2 fruit fly cellular contexts compared by ENCODE assay signal in the genomic region with DNA sequence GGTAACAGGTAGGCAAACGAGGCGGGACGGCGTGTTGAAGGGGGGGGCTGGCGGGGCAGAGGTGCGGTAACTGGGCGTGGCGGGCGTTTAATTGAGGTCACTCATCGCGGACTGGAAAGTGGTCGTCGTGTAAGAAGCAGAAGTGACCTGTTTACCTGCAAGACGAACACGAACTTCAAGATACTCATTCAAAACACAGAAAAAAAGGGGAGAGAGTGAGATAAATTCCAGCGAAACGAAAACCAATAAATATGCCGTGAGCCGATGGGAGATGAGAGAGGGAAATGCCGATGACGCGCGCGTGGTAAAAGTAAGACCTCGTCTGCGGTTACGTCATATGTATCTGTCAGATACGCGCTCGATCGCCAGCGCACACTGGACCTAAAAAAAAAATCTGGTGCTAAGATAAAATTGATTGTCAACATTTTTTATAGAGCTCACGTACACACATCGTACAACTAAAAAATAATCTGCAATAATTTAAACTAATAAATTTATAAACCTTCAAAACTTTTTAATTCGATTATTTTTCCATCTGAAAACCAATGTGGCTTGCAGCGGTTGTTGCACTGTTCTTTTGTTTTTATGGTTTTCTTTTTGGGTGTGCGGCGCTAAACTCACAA.
TF ChIP-seq lines count a peak whose summit lies in the region.

No protein-coding gene starts in this region.

TF ChIP-seq in whole organism, embryonic, 481 proteins besides CTCF, POLR2A, EP300 and RAD21 (continued from another document and continues in another):
- TF ChIP-seq CG6813 (GFP tag; optimal IDR thresholded peaks at IDR 0.05; lab: Kevin White, UChicago) (no peak), CG2875 (GFP tag; optimal IDR thresholded peaks at IDR 0.05; lab: Kevin White, UChicago) (peak; percentile 73), CG8924 (tag; optimal IDR thresholded peaks at IDR 0.05; lab: Kevin White, UChicago) (peak; percentile 58), Hmx (GFP tag; optimal IDR thresholded peaks at IDR 0.05; lab: Kevin White, UChicago) (no peak), prd (optimal IDR thresholded peaks at IDR 0.05; lab: Kevin White, UChicago) (no peak), prd (GFP tag; IDR thresholded peaks at IDR 0.05; lab: Robert Waterston, UW) (peak; percentile 76; the same call in 2 of the 3 replicates), CG14441 (GFP tag; IDR thresholded peaks at IDR 0.05; lab: Robert Waterston, UW) (peak; percentile 59), Hr78 (GFP tag; optimal IDR thresholded peaks at IDR 0.05; lab: Kevin White, UChicago) (peak in 1 of 2 experiments; percentile 46), eve (GFP tag; optimal IDR thresholded peaks at IDR 0.05; lab: Kevin White, UChicago) (peak in 1 of 2 experiments; percentile 71), pros (GFP tag; optimal IDR thresholded peaks at IDR 0.05; lab: Kevin White, UChicago) (peak; percentile 23), ro (GFP tag; IDR thresholded peaks at IDR 0.05; lab: Robert Waterston, UW) (peak; percentile 25; the same call in 1 of the 2 replicates), Abd-B (GFP tag; optimal IDR thresholded peaks at IDR 0.05; lab: Kevin White, UChicago) (peak; percentile 34), ken (GFP tag; IDR thresholded peaks at IDR 0.05; lab: Robert Waterston, UW) (peak; percentile 73; the same call in 2 of the 3 replicates), CG6791 (GFP tag; IDR thresholded peaks at IDR 0.05; lab: Robert Waterston, UW; ENCODE audit: partially characterized antibody) (0 out of 3 replicates have a peak, but pooled peaks have one; percentile 28), CG7963 (GFP tag; IDR thresholded peaks at IDR 0.05; lab: Robert Waterston, UW; ENCODE audit: partially characterized antibody) (no peak), lmd (GFP tag; IDR thresholded peaks at IDR 0.05; lab: Robert Waterston, UW) (peak; percentile 46; the same call in 1 of the 2 replicates), CG11398 (GFP tag; optimal IDR thresholded peaks at IDR 0.05; lab: Kevin White, UChicago) (no peak), Doc3 (GFP tag; IDR thresholded peaks at IDR 0.05; lab: Robert Waterston, UW; ENCODE audit: partially characterized antibody) (no peak), lov (optimal IDR thresholded peaks at IDR 0.05; lab: Kevin White, UChicago) (no peak), lov (GFP tag; IDR thresholded peaks at IDR 0.05; lab: Robert Waterston, UW) (0 out of 3 replicates have a peak, but pooled peaks have one; percentile 37), CG4424 (GFP tag; optimal IDR thresholded peaks at IDR 0.05; lab: Kevin White, UChicago) (peak; percentile 65), ems (GFP tag; optimal IDR thresholded peaks at IDR 0.05; lab: Kevin White, UChicago) (peak; percentile 25), gsb (GFP tag; IDR thresholded peaks at IDR 0.05; lab: Robert Waterston, UW) (no peak), Eip74EF (GFP tag; optimal IDR thresholded peaks at IDR 0.05; lab: Kevin White, UChicago) (peak in 1 of 2 experiments; percentile 72), CG15479 (GFP tag; optimal IDR thresholded peaks at IDR 0.05; lab: Kevin White, UChicago) (no peak), ttk (GFP tag; IDR thresholded peaks at IDR 0.05; lab: Robert Waterston, UW) (peak; percentile 65), Aef1 (GFP tag; IDR thresholded peaks at IDR 0.05; lab: Robert Waterston, UW) (peak; percentile 24; the same call in 2 of the 3 replicates), zfh2 (GFP tag; optimal IDR thresholded peaks at IDR 0.05; lab: Kevin White, UChicago) (no peak), cwo (GFP tag; optimal IDR thresholded peaks at IDR 0.05; lab: Kevin White, UChicago) (peak; percentile 25), dm (GFP tag; optimal IDR thresholded peaks at IDR 0.05; lab: Kevin White, UChicago) (no peak), CG10147 (GFP tag; optimal IDR thresholded peaks at IDR 0.05; lab: Kevin White, UChicago) (no peak), phol (tag; optimal IDR thresholded peaks at IDR 0.05; lab: Kevin White, UChicago) (peak; percentile 78), Hr3 (GFP tag; optimal IDR thresholded peaks at IDR 0.05; lab: Kevin White, UChicago) (peak; percentile 42), sr (GFP tag; IDR thresholded peaks at IDR 0.05; lab: Robert Waterston, UW) (peak; percentile 23; the same call in 1 of the 3 replicates), CG7357 (GFP tag; IDR thresholded peaks at IDR 0.05; lab: Robert Waterston, UW) (peak; percentile 45; the same call in 1 of the 3 replicates), CG17568 (GFP tag; optimal IDR thresholded peaks at IDR 0.05; lab: Kevin White, UChicago) (peak; percentile 3), CG6654 (GFP tag; optimal IDR thresholded peaks at IDR 0.05; lab: Kevin White, UChicago) (peak; percentile 30), CG13775 (GFP tag; optimal IDR thresholded peaks at IDR 0.05; lab: Kevin White, UChicago) (no peak), D19A (tag; optimal IDR thresholded peaks at IDR 0.05; lab: Kevin White, UChicago) (peak; percentile 66), lab (GFP tag; optimal IDR thresholded peaks at IDR 0.05; lab: Kevin White, UChicago) (peak; percentile 58), CG2889 (GFP tag; IDR thresholded peaks at IDR 0.05; lab: Robert Waterston, UW) (no peak), sens (GFP tag; lab: Kevin White, UChicago) (peak; percentile 92), CG12219 (GFP tag; optimal IDR thresholded peaks at IDR 0.05; lab: Kevin White, UChicago) (peak; percentile 22), CG8359 (GFP tag; optimal IDR thresholded peaks at IDR 0.05; lab: Kevin White, UChicago; ENCODE audit: borderline replicate concordance) (peak; percentile 47), bowl (GFP tag; IDR thresholded peaks at IDR 0.05; lab: Robert Waterston, UW) (peak; percentile 59; the same call in 1 of the 2 replicates), sc (optimal IDR thresholded peaks at IDR 0.05; lab: Kevin White, UChicago) (no peak), sc (GFP tag; optimal IDR thresholded peaks at IDR 0.05; lab: Kevin White, UChicago) (peak; percentile 59), HLH3B (GFP tag; IDR thresholded peaks at IDR 0.05; lab: Robert Waterston, UW) (peak; percentile 84), croc (GFP tag; conservative IDR thresholded peaks at IDR 0.05; lab: Robert Waterston, UW) (peak; percentile 56; the same call in 2 of the 3 replicates), YL-1 (GFP tag; optimal IDR thresholded peaks at IDR 0.05; lab: Kevin White, UChicago) (no peak), CG15514 (GFP tag; optimal IDR thresholded peaks at IDR 0.05; lab: Kevin White, UChicago) (no peak), gce (GFP tag; IDR thresholded peaks at IDR 0.05; lab: Robert Waterston, UW) (peak; percentile 77; the same call in 2 of the 3 replicates), tin (GFP tag; optimal IDR thresholded peaks at IDR 0.05; lab: Kevin White, UChicago) (peak; percentile 55), slbo (GFP tag; IDR thresholded peaks at IDR 0.05; lab: Robert Waterston, UW) (0 out of 2 replicates have a peak, but pooled peaks have one; percentile 16), otp (GFP tag; IDR thresholded peaks at IDR 0.05; lab: Robert Waterston, UW) (0 out of 3 replicates have a peak, but pooled peaks have one; percentile 41), CG18619 (GFP tag; optimal IDR thresholded peaks at IDR 0.05; lab: Kevin White, UChicago) (peak; percentile 12), chif (GFP tag; optimal IDR thresholded peaks at IDR 0.05; lab: Kevin White, UChicago) (peak; percentile 40 to 48), CG6689 (GFP tag; IDR thresholded peaks at IDR 0.05; lab: Robert Waterston, UW) (peak; percentile 68), wdn (GFP tag; IDR thresholded peaks at IDR 0.05; lab: Robert Waterston, UW) (no peak)

TF ChIP-seq in whole organism, prepupa, 60 proteins besides CTCF, POLR2A, EP300 and RAD21 (continued from another document):
- peak; percentile 75 for TF ChIP-seq CG34406 (GFP tag; optimal IDR thresholded peaks at IDR 0.05; lab: Kevin White, UChicago)
- TF ChIP-seq Hr4 (GFP tag; optimal IDR thresholded peaks at IDR 0.05; lab: Kevin White, UChicago): peak; percentile 32
- peak; percentile 70 for TF ChIP-seq CG6163 (GFP tag; IDR thresholded peaks at IDR 0.05; lab: Robert Waterston, UW)
- TF ChIP-seq dac (GFP tag; optimal IDR thresholded peaks at IDR 0.05; lab: Kevin White, UChicago): no peak
- no peak for TF ChIP-seq CG1621 (tag; optimal IDR thresholded peaks at IDR 0.05; lab: Kevin White, UChicago)
- TF ChIP-seq Ets21C (GFP tag; optimal IDR thresholded peaks at IDR 0.05; lab: Kevin White, UChicago): peak; percentile 56
- no peak for TF ChIP-seq Hr38 (GFP tag; optimal IDR thresholded peaks at IDR 0.05; lab: Kevin White, UChicago)
- no peak for TF ChIP-seq CG11294 (GFP tag; IDR thresholded peaks at IDR 0.05; lab: Robert Waterston, UW)
- TF ChIP-seq CG31627 (GFP tag; optimal IDR thresholded peaks at IDR 0.05; lab: Kevin White, UChicago): peak; percentile 61
- TF ChIP-seq CG8119 (GFP tag; IDR thresholded peaks at IDR 0.05; lab: Robert Waterston, UW): 0 out of 3 replicates have a peak, but pooled peaks have one; percentile 26
- TF ChIP-seq Sox15 (GFP tag; optimal IDR thresholded peaks at IDR 0.05; lab: Kevin White, UChicago): peak; percentile 66
- TF ChIP-seq svp (GFP tag; lab: Kevin White, UChicago): peak; percentile 87
- TF ChIP-seq CG11902 (GFP tag; optimal IDR thresholded peaks at IDR 0.05; lab: Kevin White, UChicago): peak; percentile 62
- TF ChIP-seq net (GFP tag; optimal IDR thresholded peaks at IDR 0.05; lab: Kevin White, UChicago): peak; percentile 58
- no peak for TF ChIP-seq CG16779 (tag; optimal IDR thresholded peaks at IDR 0.05; lab: Kevin White, UChicago)
- TF ChIP-seq fkh (GFP tag; optimal IDR thresholded peaks at IDR 0.05; lab: Kevin White, UChicago): no peak
- TF ChIP-seq CG3919 (GFP tag; optimal IDR thresholded peaks at IDR 0.05; lab: Kevin White, UChicago): peak; percentile 71
- TF ChIP-seq Eip78C (GFP tag; lab: Kevin White, UChicago): peak; percentile 93
- peak in 1 of 2 experiments; percentile 16 for TF ChIP-seq salr (GFP tag; optimal IDR thresholded peaks at IDR 0.05; lab: Kevin White, UChicago)
- TF ChIP-seq Sox102F (GFP tag; optimal IDR thresholded peaks at IDR 0.05; lab: Kevin White, UChicago): peak; percentile 76
- TF ChIP-seq CG6808 (GFP tag; optimal IDR thresholded peaks at IDR 0.05; lab: Kevin White, UChicago): no peak
- 0 out of 3 replicates have a peak, but pooled peaks have one; percentile 28 for TF ChIP-seq eg (GFP tag; IDR thresholded peaks at IDR 0.05; lab: Robert Waterston, UW)
- TF ChIP-seq CG6276 (GFP tag; optimal IDR thresholded peaks at IDR 0.05; lab: Kevin White, UChicago): peak; percentile 24
- TF ChIP-seq CG10631 (GFP tag; optimal IDR thresholded peaks at IDR 0.05; lab: Kevin White, UChicago): peak; percentile 57
- TF ChIP-seq Sox14 (GFP tag; optimal IDR thresholded peaks at IDR 0.05; lab: Kevin White, UChicago): peak; percentile 44
- TF ChIP-seq Eip93F (GFP tag; optimal IDR thresholded peaks at IDR 0.05; lab: Kevin White, UChicago): no peak
- no peak for TF ChIP-seq spab (GFP tag; optimal IDR thresholded peaks at IDR 0.05; lab: Kevin White, UChicago)
- peak; percentile 61 for TF ChIP-seq cyc (GFP tag; optimal IDR thresholded peaks at IDR 0.05; lab: Kevin White, UChicago)
- peak; percentile 72 for TF ChIP-seq esn (GFP tag; optimal IDR thresholded peaks at IDR 0.05; lab: Kevin White, UChicago)
- TF ChIP-seq Smox (GFP tag; optimal IDR thresholded peaks at IDR 0.05; lab: Kevin White, UChicago): peak; percentile 72
- TF ChIP-seq CG6792 (GFP tag; optimal IDR thresholded peaks at IDR 0.05; lab: Kevin White, UChicago): peak; percentile 80
- TF ChIP-seq dsx (GFP tag; optimal IDR thresholded peaks at IDR 0.05; lab: Kevin White, UChicago; ENCODE audit: poor library complexity, severe bottlenecking): no peak
- peak; percentile 57 for TF ChIP-seq vri (GFP tag; optimal IDR thresholded peaks at IDR 0.05; lab: Kevin White, UChicago)
- TF ChIP-seq CG11762 (GFP tag; optimal IDR thresholded peaks at IDR 0.05; lab: Kevin White, UChicago; ENCODE audit: insufficient read depth): peak; percentile 61
- no peak for TF ChIP-seq CG3032 (tag; optimal IDR thresholded peaks at IDR 0.05; lab: Kevin White, UChicago)
- no peak for TF ChIP-seq CG10669 (GFP tag; optimal IDR thresholded peaks at IDR 0.05; lab: Kevin White, UChicago)
